Worm (Caenorhabditis elegans) whole organism, L4 larva: Measurements from ENCODE around the gene sod-1.

Experiments
- D1046.2 ChIP-seq: fragments of 200-800 bp; sonication (Bioruptor generic); IDR thresholded peaks from 2 replicates; pipeline ENCODE4 v1.3.6; 2022; ENCODE audit warnings: missing genetic modification characterization, missing compliant biosample characterization
- F10B5.3 ChIP-seq: sonication (generic microtip); optimal IDR thresholded peaks from 2 replicates; lab custom pipeline; 2016; ENCODE audit warnings: mild to moderate bottlenecking, missing genetic modification characterization, missing compliant biosample characterization
- F26F4.8 ChIP-seq: fragments of 200-800 bp; sonication (Bioruptor generic); conservative IDR thresholded peaks from 2 replicates; pipeline ENCODE4 v1.3.6; 2022; ENCODE audit warnings: missing genetic modification characterization, missing compliant biosample characterization
- F37D6.2 ChIP-seq: sonication (generic microtip); optimal IDR thresholded peaks from 2 replicates; lab custom pipeline; 2016; ENCODE audit warnings: mild to moderate bottlenecking, missing genetic modification characterization, missing compliant biosample characterization
- F49E8.2 ChIP-seq: sonication (generic microtip); optimal IDR thresholded peaks from 2 replicates; lab custom pipeline; 2016; ENCODE audit warnings: missing compliant biosample characterization, mild to moderate bottlenecking, missing genetic modification characterization, borderline replicate concordance
- T26A8.4 ChIP-seq: fragments of 200-800 bp; sonication (Bioruptor generic); IDR thresholded peaks from 2 replicates; pipeline ENCODE4 v1.3.6; 2022; ENCODE audit warnings: missing genetic modification characterization, missing compliant biosample characterization
- Y105C5A.15 ChIP-seq: fragments of 200-800 bp; sonication (Bioruptor generic); IDR thresholded peaks from 2 replicates; pipeline ENCODE4 v1.3.6; 2022; ENCODE audit warnings: missing genetic modification characterization, missing compliant biosample characterization
- ZK546.5 ChIP-seq, 2 experiments: sonication (generic microtip); optimal IDR thresholded peaks; 2 replicates each; lab custom pipeline; 2017; ENCODE audit warnings: missing biosample characterization in 2 of 2, missing genetic modification characterization in 2 of 2
- ceh-20 ChIP-seq: fragments of 200-800 bp; sonication (Bioruptor generic); IDR thresholded peaks from 2 replicates; pipeline ENCODE4 v1.3.6; 2022; ENCODE audit warnings: missing genetic modification reagents, missing genetic modification characterization, missing compliant biosample characterization
- daf-12 ChIP-seq: fragments of 150-350 bp; optimal IDR thresholded peaks from 2 replicates; lab custom pipeline; 2014; ENCODE audit warnings: missing biosample characterization, missing genetic modification reagents, missing genetic modification characterization
- daf-16 ChIP-seq, 3 experiments: sonication (generic microtip); optimal IDR thresholded peaks; 2 replicates each; lab custom pipeline; 2016 to 2017; ENCODE audit warnings: missing genetic modification characterization in 3 of 3, missing genetic modification reagents in 3 of 3, mild to moderate bottlenecking in 2 of 3, missing compliant biosample characterization in 2 of 3, missing biosample characterization in 1 of 3, moderate library complexity in 1 of 3
- daf-19 ChIP-seq: fragments of 200-800 bp; sonication (Bioruptor generic); conservative IDR thresholded peaks from 2 replicates; pipeline ENCODE4 v1.3.6; 2022; ENCODE audit warnings: missing genetic modification characterization, missing compliant biosample characterization
- dmd-6 ChIP-seq: fragments of 200-800 bp; sonication (Bioruptor generic); IDR thresholded peaks from 2 replicates; pipeline ENCODE4 v1.3.6; 2022; ENCODE audit warnings: missing genetic modification reagents, missing genetic modification characterization, missing compliant biosample characterization
- dmd-8 ChIP-seq: fragments of 200-800 bp; sonication (Bioruptor generic); IDR thresholded peaks from 2 replicates; pipeline ENCODE4 v1.3.6; 2022; ENCODE audit warnings: missing genetic modification characterization, missing compliant biosample characterization
- dpl-1 ChIP-seq: fragments of 150-350 bp; optimal IDR thresholded peaks from 2 replicates; lab custom pipeline; 2014; ENCODE audit warnings: missing biosample characterization, missing genetic modification reagents, missing genetic modification characterization
- duxl-1 ChIP-seq: sonication (generic microtip); optimal IDR thresholded peaks from 2 replicates; lab custom pipeline; 2016; ENCODE audit warnings: mild to moderate bottlenecking, missing genetic modification characterization, moderate library complexity, missing compliant biosample characterization; ENCODE audit not compliant: poor library complexity
- dve-1 ChIP-seq: sonication (generic microtip); optimal IDR thresholded peaks from 2 replicates; lab custom pipeline; 2017; ENCODE audit warnings: antibody characterized with exemption, mild to moderate bottlenecking, missing genetic modification characterization, missing compliant biosample characterization; ENCODE audit not compliant: insufficient read depth
- gei-8 ChIP-seq: fragments of 200-800 bp; sonication (Bioruptor generic); optimal IDR thresholded peaks from 2 replicates; lab custom pipeline; 2018; ENCODE audit warnings: mild to moderate bottlenecking, missing genetic modification characterization, missing compliant biosample characterization
- hlh-11 ChIP-seq: fragments of 200-800 bp; sonication (Bioruptor generic); optimal IDR thresholded peaks from 2 replicates; lab custom pipeline; 2018; ENCODE audit warnings: mild to moderate bottlenecking, missing genetic modification characterization, missing compliant biosample characterization
- hlh-30 ChIP-seq: sonication (generic microtip); optimal IDR thresholded peaks from 2 replicates; lab custom pipeline; 2017; ENCODE audit warnings: antibody characterized with exemption, mild to moderate bottlenecking, missing genetic modification characterization, missing compliant biosample characterization; ENCODE audit not compliant: insufficient read depth
- lin-1 ChIP-seq: fragments of 200-800 bp; sonication (Bioruptor generic); IDR thresholded peaks from 2 replicates; pipeline ENCODE4 v1.3.6; 2022; ENCODE audit warnings: missing genetic modification reagents, missing genetic modification characterization, missing compliant biosample characterization
- lin-29 ChIP-seq: fragments of 200-800 bp; sonication (Bioruptor generic); IDR thresholded peaks from 2 replicates; pipeline ENCODE4 v1.3.6; 2022; ENCODE audit warnings: missing genetic modification reagents, missing genetic modification characterization, missing compliant biosample characterization
- lsy-2 ChIP-seq, 2 experiments: fragments of 150-350 bp in 1 of 2; sonication (generic microtip) in 1 of 2; optimal IDR thresholded peaks; 2 replicates each; lab custom pipeline; 2014 to 2017; ENCODE audit warnings: missing biosample characterization in 2 of 2, missing genetic modification characterization in 2 of 2
- mdl-1 ChIP-seq, 2 experiments: fragments of 150-350 bp in 1 of 2; sonication (generic microtip) in 1 of 2; optimal IDR thresholded peaks; 2 replicates each; lab custom pipeline; 2014 to 2017; ENCODE audit warnings: missing biosample characterization in 2 of 2, missing genetic modification characterization in 2 of 2
- mep-1 ChIP-seq: fragments of 150-350 bp; sonication (generic microtip); optimal IDR thresholded peaks from 3 replicates; lab custom pipeline; 2014; ENCODE audit warnings: missing biosample characterization, missing genetic modification characterization
- mes-2 ChIP-seq: sonication (generic microtip); optimal IDR thresholded peaks from 2 replicates; lab custom pipeline; 2016; ENCODE audit warnings: missing genotype, mild to moderate bottlenecking, missing genetic modification characterization, missing compliant biosample characterization; ENCODE audit not compliant: poor library complexity, severe bottlenecking
- mxl-2 ChIP-seq: fragments of 200-800 bp; sonication (Bioruptor generic); conservative IDR thresholded peaks from 2 replicates; pipeline ENCODE4 v1.3.6; 2022; ENCODE audit warnings: missing genetic modification reagents, missing genetic modification characterization, missing compliant biosample characterization
- nhr-111 ChIP-seq: fragments of 200-800 bp; sonication (Bioruptor generic); optimal IDR thresholded peaks from 2 replicates; lab custom pipeline; 2018; ENCODE audit warnings: mild to moderate bottlenecking, missing genetic modification characterization, missing compliant biosample characterization
- nhr-237 ChIP-seq: sonication (generic microtip); optimal IDR thresholded peaks from 2 replicates; lab custom pipeline; 2017; ENCODE audit warnings: missing biosample characterization, missing genetic modification characterization
- nhr-28 ChIP-seq: fragments of 150-350 bp; optimal IDR thresholded peaks from 2 replicates; lab custom pipeline; 2014; ENCODE audit warnings: missing biosample characterization, missing genetic modification characterization
- nhr-76 ChIP-seq: fragments of 150-350 bp; optimal IDR thresholded peaks from 2 replicates; lab custom pipeline; 2014; ENCODE audit warnings: missing biosample characterization, missing genetic modification characterization
- pha-4 ChIP-seq, 2 experiments: fragments of 150-350 bp in 1 of 2; fragments of 200-800 bp in 1 of 2; sonication (Bioruptor generic) in 1 of 2; IDR thresholded peaks in 1 of 2; optimal IDR thresholded peaks in 1 of 2; 2 replicates each; pipeline versions ENCODE4 v1.3.6 to Lab custom; 2014 to 2022; ENCODE audit warnings: missing genetic modification characterization in 2 of 2, missing genetic modification reagents in 2 of 2, missing biosample characterization in 1 of 2, missing compliant biosample characterization in 1 of 2
- php-3 ChIP-seq: fragments of 200-800 bp; sonication (Bioruptor generic); IDR thresholded peaks from 2 replicates; pipeline ENCODE4 v1.3.6; 2022; ENCODE audit warnings: missing genetic modification reagents, missing genetic modification characterization, missing compliant biosample characterization
- rbr-2 ChIP-seq: sonication (generic microtip); optimal IDR thresholded peaks from 2 replicates; lab custom pipeline; 2016; ENCODE audit warnings: missing genotype, missing genetic modification characterization, missing compliant biosample characterization
- set-16 ChIP-seq: fragments of 200-800 bp; sonication (Bioruptor generic); IDR thresholded peaks from 2 replicates; pipeline ENCODE4 v1.3.6; 2022; ENCODE audit warnings: missing genetic modification reagents, missing genetic modification characterization, missing compliant biosample characterization
- skn-1 ChIP-seq: fragments of 150-350 bp; optimal IDR thresholded peaks from 2 replicates; lab custom pipeline; 2014; ENCODE audit warnings: missing biosample characterization, missing genetic modification characterization
- snpc-4 ChIP-seq: fragments of 150-350 bp; optimal IDR thresholded peaks from 2 replicates; lab custom pipeline; 2014; ENCODE audit warnings: missing biosample characterization, missing genetic modification characterization
- tag-97 ChIP-seq: fragments of 200-800 bp; sonication (Bioruptor generic); IDR thresholded peaks from 2 replicates; pipeline ENCODE4 v1.3.6; 2022; ENCODE audit warnings: missing genetic modification characterization, missing compliant biosample characterization
- unc-62 ChIP-seq, 3 experiments: fragments of 150-350 bp in 1 of 3; sonication (generic microtip); optimal IDR thresholded peaks in 2 of 3; peaks in 1 of 3; 1 replicate in 1 of 3; 2 replicates in 2 of 3; lab custom pipeline; 2014 to 2017; ENCODE audit warnings: missing biosample characterization in 3 of 3, missing genetic modification characterization in 3 of 3, missing genetic modification reagents in 3 of 3, missing genotype in 1 of 3
- zag-1 ChIP-seq: fragments of 150-350 bp; optimal IDR thresholded peaks from 2 replicates; lab custom pipeline; 2014; ENCODE audit warnings: missing biosample characterization, missing genetic modification characterization
- zfp-3 ChIP-seq: fragments of 200-800 bp; sonication (Bioruptor generic); conservative IDR thresholded peaks from 2 replicates; pipeline ENCODE4 v1.3.6; 2022; ENCODE audit warnings: missing genetic modification reagents, missing genetic modification characterization, missing compliant biosample characterization
- ztf-7 ChIP-seq: fragments of 150-350 bp; optimal IDR thresholded peaks from 2 replicates; lab custom pipeline; 2014; ENCODE audit warnings: missing biosample characterization, missing genetic modification characterization

Gene sod-1

ce11 chrII:6928416-6928815 lies 45.3 kb downstream of the sod-1 start, which contains the start of gene flcn-1:
TSS of gene flcn-1 (plus strand) at chrII:6928763.
- TF ChIP-seq snpc-4 (tag; lab: Kevin White, UChicago): no peak
- TF ChIP-seq F26F4.8 (GFP tag; lab: Robert Waterston, UW): no peak
- peak; percentile 56 for TF ChIP-seq dve-1 (tag; lab: Kevin White, UChicago)
- TF ChIP-seq mxl-2 (GFP tag; lab: Robert Waterston, UW): no peak
- TF ChIP-seq nhr-237: no peak
- 0 out of 2 replicates have a peak, but pooled peaks have one; percentile 28 for TF ChIP-seq dmd-6
- peak in 1 of 2 experiments; percentile 50 for TF ChIP-seq unc-62 (GFP tag; optimal IDR thresholded peaks at IDR 0.05 in 1 of 2; lab: Kevin White, UChicago)
- TF ChIP-seq unc-62 (tag; optimal IDR thresholded peaks at IDR 0.05; lab: Kevin White, UChicago): no peak
- TF ChIP-seq ztf-7: peak; percentile 51
- TF ChIP-seq dmd-8 (GFP tag; lab: Robert Waterston, UW): no peak
- TF ChIP-seq hlh-30: peak; percentile 96
- no peak for TF ChIP-seq T26A8.4 (GFP tag; lab: Robert Waterston, UW)
- TF ChIP-seq dpl-1: no peak
- TF ChIP-seq hlh-11: peak; percentile 61
- TF ChIP-seq tag-97: no peak
- TF ChIP-seq pha-4 (GFP tag; IDR thresholded peaks at IDR 0.05; lab: Robert Waterston, UW): no peak
- TF ChIP-seq pha-4 (tag; optimal IDR thresholded peaks at IDR 0.05; lab: Kevin White, UChicago): peak; percentile 38
- TF ChIP-seq F10B5.3 (tag; lab: Kevin White, UChicago): no peak
- TF ChIP-seq nhr-111 (GFP tag; lab: Kevin White, UChicago): no peak
- TF ChIP-seq mep-1: peak; percentile 57
- TF ChIP-seq skn-1: no peak
- TF ChIP-seq zag-1 (tag; lab: Kevin White, UChicago): no peak
- TF ChIP-seq nhr-76 (tag; lab: Kevin White, UChicago): no peak
- no peak for TF ChIP-seq set-16 (GFP tag; lab: Robert Waterston, UW)
- TF ChIP-seq lin-1 (GFP tag; lab: Robert Waterston, UW): 0 out of 2 replicates have a peak, but pooled peaks have one; percentile 13
- TF ChIP-seq rbr-2 (tag; lab: Kevin White, UChicago): peak; percentile 16
- no peak for TF ChIP-seq gei-8 (GFP tag; lab: Kevin White, UChicago)
- no peak for TF ChIP-seq zfp-3 (GFP tag; lab: Robert Waterston, UW)
- TF ChIP-seq mdl-1 (tag; optimal IDR thresholded peaks at IDR 0.05; lab: Kevin White, UChicago): peak in 1 of 2 experiments; percentile 34
- no peak for TF ChIP-seq F37D6.2 (tag; lab: Kevin White, UChicago)
- no peak for TF ChIP-seq F49E8.2
- no peak for TF ChIP-seq php-3
- TF ChIP-seq daf-19 (GFP tag; lab: Robert Waterston, UW): no peak
- TF ChIP-seq mes-2 (tag; lab: Kevin White, UChicago): peak; percentile 44
- TF ChIP-seq Y105C5A.15 (GFP tag; lab: Robert Waterston, UW): no peak
- peak; percentile 33 for TF ChIP-seq nhr-28
- TF ChIP-seq daf-16 (GFP tag; optimal IDR thresholded peaks at IDR 0.05; lab: Kevin White, UChicago): no peak
- peak; percentile 41 for TF ChIP-seq daf-16 (tag; optimal IDR thresholded peaks at IDR 0.05; lab: Kevin White, UChicago)
- no peak for TF ChIP-seq lin-29 (GFP tag; lab: Robert Waterston, UW)
- TF ChIP-seq ceh-20 (GFP tag; lab: Robert Waterston, UW): no peak
- TF ChIP-seq ZK546.5 (tag; optimal IDR thresholded peaks at IDR 0.05; lab: Kevin White, UChicago): no peak
- peak in 1 of 2 experiments; percentile 70 for TF ChIP-seq lsy-2 (tag; optimal IDR thresholded peaks at IDR 0.05; lab: Kevin White, UChicago)
- no peak for TF ChIP-seq daf-12 (tag; lab: Kevin White, UChicago)
- TF ChIP-seq D1046.2 (GFP tag; lab: Robert Waterston, UW): no peak
- TF ChIP-seq duxl-1 (tag; lab: Kevin White, UChicago): no peak
- TF ChIP-seq, all 104 proteins: peak for 15
